Worm (Caenorhabditis elegans) whole organism, late embryonic: Measurements from ENCODE around the gene ZK688.12.

Experiments used
- F13H6.1 ChIP-seq: sonication (generic microtip); optimal IDR thresholded peaks from 2 replicates; lab custom pipeline; 2016; ENCODE audit warnings: missing genetic modification characterization, missing compliant biosample characterization
- K02D7.2 ChIP-seq: sonication (generic microtip); optimal IDR thresholded peaks from 2 replicates; lab custom pipeline; 2017; ENCODE audit warnings: mild to moderate bottlenecking, missing genetic modification characterization, missing compliant biosample characterization
- ceh-31 ChIP-seq: sonication (generic microtip); optimal IDR thresholded peaks from 2 replicates; lab custom pipeline; 2016; ENCODE audit warnings: missing genetic modification characterization, missing compliant biosample characterization
- ceh-9 ChIP-seq: sonication (generic microtip); optimal IDR thresholded peaks from 2 replicates; lab custom pipeline; 2016; ENCODE audit warnings: mild to moderate bottlenecking, missing genetic modification characterization, inconsistent platforms, missing compliant biosample characterization
- dmd-4 ChIP-seq: sonication (generic microtip); optimal IDR thresholded peaks from 2 replicates; lab custom pipeline; 2016; ENCODE audit warnings: borderline replicate concordance, missing genetic modification characterization, missing compliant biosample characterization
- elt-2 ChIP-seq: sonication (generic microtip); optimal IDR thresholded peaks from 2 replicates; lab custom pipeline; 2016; ENCODE audit warnings: missing genetic modification reagents, missing genetic modification characterization, missing compliant biosample characterization
- fkh-10 ChIP-seq: fragments of 150-350 bp; optimal IDR thresholded peaks from 2 replicates; lab custom pipeline; 2014; ENCODE audit warnings: missing biosample characterization, missing genetic modification reagents, missing genetic modification characterization
- hlh-6 ChIP-seq: sonication (generic microtip); optimal IDR thresholded peaks from 2 replicates; lab custom pipeline; 2016; ENCODE audit warnings: missing genotype, missing genetic modification characterization, missing compliant biosample characterization
- madf-2 ChIP-seq: sonication (generic microtip); optimal IDR thresholded peaks from 2 replicates; lab custom pipeline; 2017; ENCODE audit warnings: missing genetic modification characterization, missing compliant biosample characterization
- nfya-1 ChIP-seq: sonication (generic microtip); optimal IDR thresholded peaks from 2 replicates; lab custom pipeline; 2017; ENCODE audit warnings: missing genetic modification characterization, mild to moderate bottlenecking, missing compliant biosample characterization, antibody characterized with exemption, moderate library complexity
- odd-2 ChIP-seq: sonication (generic microtip); optimal IDR thresholded peaks from 2 replicates; lab custom pipeline; 2017; ENCODE audit warnings: antibody characterized with exemption, mild to moderate bottlenecking, missing genetic modification characterization, missing compliant biosample characterization
- pha-4 ChIP-seq: fragments of 150-350 bp; optimal IDR thresholded peaks from 2 replicates; lab custom pipeline; 2018; ENCODE audit warnings: missing biosample characterization, missing genetic modification reagents, missing genetic modification characterization
- sox-4 ChIP-seq: sonication (generic microtip); optimal IDR thresholded peaks from 2 replicates; lab custom pipeline; 2017; ENCODE audit warnings: mild to moderate bottlenecking, missing genetic modification characterization, inconsistent platforms, missing compliant biosample characterization

ce11 chrIII:7911621-7912020 is 1.8 kb downstream of the ZK688.12 start, which contains the start of gene ZK688.7:
- TF ChIP-seq madf-2 (tag; lab: Kevin White, UChicago) (no peak), dmd-4 (tag; lab: Kevin White, UChicago) (no peak), ceh-9 (no peak), elt-2 (tag; lab: Kevin White, UChicago) (no peak), K02D7.2 (tag; lab: Kevin White, UChicago) (no peak), sox-4 (tag; lab: Kevin White, UChicago) (no peak), ceh-31 (tag; lab: Kevin White, UChicago) (no peak), hlh-6 (tag; lab: Kevin White, UChicago) (no peak), nfya-1 (tag; lab: Kevin White, UChicago) (no peak), odd-2 (tag; lab: Kevin White, UChicago) (no peak), pha-4 (tag; lab: Kevin White, UChicago) (no peak), fkh-10 (no peak), F13H6.1 (tag; lab: Kevin White, UChicago) (no peak)
